Fruit fly (Drosophila melanogaster) whole organism, embryonic: ENCODE results near the gene CG6873.

Experiments used
- Ada2b ChIP-seq: fragments of 200-800 bp; sonication (Bioruptor generic); IDR thresholded peaks from 2 replicates; pipeline ENCODE4 v1.3.6; 2022; ENCODE audit warnings: missing biosample characterization, missing genetic modification characterization
- Aef1 ChIP-seq: fragments of 200-800 bp; sonication (Bioruptor generic); IDR thresholded peaks from 3 replicates; pipeline ENCODE4 v1.3.6; 2022; ENCODE audit warnings: missing biosample characterization, missing genetic modification characterization
- CG12769 ChIP-seq: fragments of 200-800 bp; sonication (Bioruptor generic); optimal IDR thresholded peaks from 2 replicates; lab custom pipeline; 2019; ENCODE audit warnings: missing biosample characterization, mild to moderate bottlenecking, missing genetic modification characterization, moderate library complexity
- CG9727 ChIP-seq: fragments of 200-800 bp; sonication (Bioruptor generic); optimal IDR thresholded peaks from 3 replicates; lab custom pipeline; 2017; ENCODE audit warnings: missing biosample characterization, mild to moderate bottlenecking, missing genetic modification characterization
- CTCF ChIP-seq: fragments of 200-800 bp; sonication (Bioruptor generic); optimal IDR thresholded peaks from 2 replicates; lab custom pipeline; 2017; ENCODE audit warnings: missing biosample characterization, mild to moderate bottlenecking, missing genetic modification characterization, moderate library complexity
- CoRest ChIP-seq: fragments of 200-800 bp; sonication (Bioruptor generic); optimal IDR thresholded peaks from 3 replicates; lab custom pipeline; 2018; ENCODE audit warnings: missing biosample characterization, mild to moderate bottlenecking, missing genetic modification characterization, moderate library complexity
- Mrtf ChIP-seq: fragments of 200-800 bp; sonication (Bioruptor generic); IDR thresholded peaks from 3 replicates; pipeline ENCODE4 v1.3.6; 2022; ENCODE audit warnings: missing biosample characterization, missing genetic modification characterization
- Oli ChIP-seq: fragments of 200-800 bp; sonication (Bioruptor generic); optimal IDR thresholded peaks from 2 replicates; lab custom pipeline; 2018; ENCODE audit warnings: missing biosample characterization, mild to moderate bottlenecking, missing genetic modification characterization, moderate library complexity
- crp ChIP-seq, 2 experiments: fragments of 200-800 bp; sonication (Bioruptor generic); optimal IDR thresholded peaks; 2 replicates in 1 of 2; 3 replicates in 1 of 2; lab custom pipeline; 2017; ENCODE audit warnings: missing biosample characterization in 2 of 2, missing genetic modification characterization in 2 of 2, mild to moderate bottlenecking in 1 of 2, moderate library complexity in 1 of 2
- gro ChIP-seq: fragments of 200-800 bp; sonication (Bioruptor generic); optimal IDR thresholded peaks from 2 replicates; lab custom pipeline; 2016; ENCODE audit warnings: missing biosample characterization, missing genetic modification characterization
- otp ChIP-seq: fragments of 200-800 bp; sonication (Bioruptor generic); IDR thresholded peaks from 3 replicates; pipeline ENCODE4, ENCODE4 v1.3.6; 2022; ENCODE audit warnings: missing biosample characterization, missing genetic modification characterization
- vnd ChIP-seq: fragments of 200-800 bp; sonication (Bioruptor generic); IDR thresholded peaks from 3 replicates; pipeline ENCODE4 v1.3.6; 2022; ENCODE audit warnings: missing biosample characterization, missing genetic modification characterization; ENCODE audit not compliant: partially characterized antibody

DNA sequence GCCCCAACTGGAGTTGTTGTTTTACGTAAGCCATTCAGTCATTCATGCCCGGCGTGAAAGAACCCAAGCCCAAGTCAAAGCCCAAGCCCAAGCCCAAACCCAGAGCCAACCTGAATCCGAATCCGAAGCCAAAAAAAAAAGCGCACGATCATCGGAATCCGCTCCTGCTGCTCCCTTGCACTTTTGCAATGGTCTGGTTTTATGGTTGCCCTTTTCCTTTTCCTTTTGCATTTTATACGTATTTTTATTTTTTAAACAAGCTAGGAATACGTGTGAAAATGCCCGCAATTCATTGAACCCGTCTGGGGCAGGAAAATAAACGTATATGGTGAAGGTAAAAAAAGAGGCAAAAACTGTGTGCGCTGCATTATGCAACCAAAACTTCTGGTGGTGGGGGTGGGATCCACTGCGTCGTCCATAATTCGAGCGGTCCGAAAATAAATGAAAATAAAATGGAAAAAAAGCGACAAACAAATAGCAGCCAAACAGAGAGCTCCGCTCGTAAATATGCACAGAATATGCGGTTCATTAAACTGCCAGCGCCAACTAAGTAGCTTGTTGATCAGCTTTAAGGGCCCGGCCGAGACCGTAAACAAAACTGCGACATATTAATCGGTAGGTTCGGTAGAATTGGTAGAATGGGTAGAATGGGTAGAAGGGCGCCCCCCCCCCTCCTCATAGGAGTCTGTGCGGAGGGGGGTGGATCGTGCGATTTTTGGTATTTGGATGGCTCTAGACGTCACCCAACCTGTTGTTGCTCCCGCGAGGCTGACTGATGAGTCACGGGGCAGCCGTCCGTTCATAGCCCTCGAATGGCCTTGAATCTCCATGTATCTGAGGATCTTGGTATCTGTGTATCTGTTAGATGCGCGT, 40.2 kb downstream of the CG6873 start:
- TF ChIP-seq CTCF (GFP tag; lab: Kevin White, UChicago) = no peak
- no peak for TF ChIP-seq gro (GFP tag; lab: Kevin White, UChicago)
- TF ChIP-seq otp = no peak
- no peak for TF ChIP-seq Ada2b (GFP tag; lab: Robert Waterston, UW)
- no peak for TF ChIP-seq CG9727 (GFP tag; lab: Kevin White, UChicago)
- no peak for TF ChIP-seq Aef1 (GFP tag; lab: Robert Waterston, UW)
- TF ChIP-seq crp (GFP tag; optimal IDR thresholded peaks at IDR 0.05; lab: Kevin White, UChicago) = no peak
- TF ChIP-seq vnd (GFP tag; lab: Robert Waterston, UW) = no peak
- peak; percentile 12 for TF ChIP-seq CG12769
- TF ChIP-seq Mrtf (GFP tag; lab: Robert Waterston, UW) = no peak
- no peak for TF ChIP-seq Oli (tag; lab: Kevin White, UChicago)
- no peak for TF ChIP-seq CoRest (tag; lab: Kevin White, UChicago)
